Fruit fly (Drosophila melanogaster): ENCODE measurements around the gene sina.

The sina gene

dm6 chr3L:16884037-16884436, 30.5 kb downstream of the sina start (continued):
- TF ChIP-seq CG8359 (GFP tag; optimal IDR thresholded peaks at IDR 0.05; ENCODE audit: borderline replicate concordance) (no peak), bigmax (GFP tag; optimal IDR thresholded peaks at IDR 0.05) (no peak), CG15514 (GFP tag; optimal IDR thresholded peaks at IDR 0.05) (peak; percentile 15), vfl (GFP tag; optimal IDR thresholded peaks at IDR 0.05) (no peak), BEAF-32 (GFP tag; optimal IDR thresholded peaks at IDR 0.05) (no peak), chinmo (GFP tag; IDR thresholded peaks at IDR 0.05; ENCODE audit: partially characterized antibody) (0 out of 4 replicates have a peak, but pooled peaks have one; percentile 30), sc (optimal IDR thresholded peaks at IDR 0.05) (no peak), sc (GFP tag; optimal IDR thresholded peaks at IDR 0.05) (no peak), CG3281 (GFP tag; optimal IDR thresholded peaks at IDR 0.05) (no peak), ci (GFP tag; IDR thresholded peaks at IDR 0.05) (peak; percentile 44; the same call in 1 of the 3 replicates), grau (tag; optimal IDR thresholded peaks at IDR 0.05) (no peak), ham (GFP tag; IDR thresholded peaks at IDR 0.05) (no peak), Poxn (GFP tag; IDR thresholded peaks at IDR 0.05) (no peak), CG12219 (GFP tag; optimal IDR thresholded peaks at IDR 0.05) (no peak), Rx (GFP tag; IDR thresholded peaks at IDR 0.05) (no peak), TFAM (GFP tag; optimal IDR thresholded peaks at IDR 0.05) (no peak), CG6765 (GFP tag; optimal IDR thresholded peaks at IDR 0.05) (no peak), Myb (GFP tag; optimal IDR thresholded peaks at IDR 0.05) (no peak), CG5245 (GFP tag; optimal IDR thresholded peaks at IDR 0.05) (no peak), dan (GFP tag; IDR thresholded peaks at IDR 0.05) (no peak), Antp (GFP tag; optimal IDR thresholded peaks at IDR 0.05) (no peak), CG6654 (GFP tag; optimal IDR thresholded peaks at IDR 0.05) (no peak), h (optimal IDR thresholded peaks at IDR 0.05) (no peak), gsb-n (tag; optimal IDR thresholded peaks at IDR 0.05) (no peak), CG32772 (GFP tag; IDR thresholded peaks at IDR 0.05) (no peak), PHDP (tag; optimal IDR thresholded peaks at IDR 0.05) (peak; percentile 4), ems (GFP tag; optimal IDR thresholded peaks at IDR 0.05) (no peak), CG7963 (GFP tag; IDR thresholded peaks at IDR 0.05; ENCODE audit: partially characterized antibody) (no peak), CG17328 (GFP tag; IDR thresholded peaks at IDR 0.05) (no peak), CG1602 (GFP tag; optimal IDR thresholded peaks at IDR 0.05) (no peak), Dip3 (GFP tag; optimal IDR thresholded peaks at IDR 0.05) (no peak), CG4328 (GFP tag; optimal IDR thresholded peaks at IDR 0.05) (no peak), vvl (GFP tag; IDR thresholded peaks at IDR 0.05) (peak; percentile 19; the same call in 1 of the 2 replicates), Stat92E (GFP tag; optimal IDR thresholded peaks at IDR 0.05) (no peak), unc-4 (GFP tag; IDR thresholded peaks at IDR 0.05; ENCODE audit: partially characterized antibody) (no peak), CG30403 (GFP tag; optimal IDR thresholded peaks at IDR 0.05) (no peak), CG9609 (GFP tag; optimal IDR thresholded peaks at IDR 0.05) (no peak), HLHmδ (GFP tag; optimal IDR thresholded peaks at IDR 0.05) (no peak), gfzf (GFP tag; optimal IDR thresholded peaks at IDR 0.05) (no peak), HmgZ (tag; optimal IDR thresholded peaks at IDR 0.05) (peak; percentile 7), so (GFP tag; IDR thresholded peaks at IDR 0.05) (no peak), CG11247 (GFP tag; IDR thresholded peaks at IDR 0.05) (no peak), CG7987 (GFP tag; optimal IDR thresholded peaks at IDR 0.05) (peak; percentile 4), Med (GFP tag) (peak; percentile 70), CG5180 (GFP tag; optimal IDR thresholded peaks at IDR 0.05) (no peak), hth (optimal IDR thresholded peaks at IDR 0.05) (no peak), sug (tag; optimal IDR thresholded peaks at IDR 0.05) (peak; percentile 1), sqz (GFP tag; optimal IDR thresholded peaks at IDR 0.05) (no peak), CG4282 (GFP tag; optimal IDR thresholded peaks at IDR 0.05) (no peak), HLH54F (GFP tag; optimal IDR thresholded peaks at IDR 0.05) (no peak), kah (GFP tag; optimal IDR thresholded peaks at IDR 0.05) (no peak), Nf-YA (GFP tag; IDR thresholded peaks at IDR 0.05) (no peak)
